Worm (Caenorhabditis elegans) whole organism, young adult: Measurements from ENCODE around the gene T07F8.4.

Source experiments
- B0261.1 ChIP-seq: sonication (generic microtip); optimal IDR thresholded peaks from 2 replicates; lab custom pipeline; 2016; ENCODE audit warnings: mild to moderate bottlenecking, missing genetic modification characterization, moderate library complexity, missing compliant biosample characterization
- B0336.3 ChIP-seq: fragments of 200-800 bp; sonication (Bioruptor generic); IDR thresholded peaks from 2 replicates; pipeline ENCODE4 v1.3.6; 2022; ENCODE audit warnings: missing genetic modification characterization, missing compliant biosample characterization
- C06A6.2 ChIP-seq: fragments of 200-800 bp; sonication (Bioruptor generic); conservative IDR thresholded peaks from 2 replicates; pipeline ENCODE4 v1.3.6; 2022; ENCODE audit warnings: missing genetic modification characterization, missing compliant biosample characterization
- C17E4.6 ChIP-seq: fragments of 200-800 bp; sonication (Bioruptor generic); IDR thresholded peaks from 2 replicates; pipeline ENCODE4 v1.3.6; 2022; ENCODE audit warnings: missing genetic modification reagents, missing genetic modification characterization, missing compliant biosample characterization
- F33H1.4 ChIP-seq: fragments of 200-800 bp; sonication (Bioruptor generic); IDR thresholded peaks from 2 replicates; pipeline ENCODE4 v1.3.6; 2022; ENCODE audit warnings: missing genetic modification reagents, missing genetic modification characterization, missing compliant biosample characterization
- F49E8.2 ChIP-seq: sonication (generic microtip); optimal IDR thresholded peaks from 3 replicates; lab custom pipeline; 2017; ENCODE audit warnings: missing genetic modification characterization, mild to moderate bottlenecking, missing compliant biosample characterization, antibody characterized with exemption, moderate library complexity; ENCODE audit not compliant: insufficient read depth
- F52B5.7 ChIP-seq: sonication (generic microtip); optimal IDR thresholded peaks from 2 replicates; lab custom pipeline; 2016; ENCODE audit warnings: mild to moderate bottlenecking, missing genetic modification characterization, missing compliant biosample characterization
- F55B11.4 ChIP-seq: sonication (generic microtip); optimal IDR thresholded peaks from 2 replicates; lab custom pipeline; 2016; ENCODE audit warnings: missing compliant biosample characterization, missing genetic modification characterization, borderline replicate concordance; ENCODE audit not compliant: insufficient read depth
- K11D2.4 ChIP-seq: fragments of 200-800 bp; sonication (Bioruptor generic); IDR thresholded peaks from 2 replicates; pipeline ENCODE4 v1.3.6; 2022; ENCODE audit warnings: missing genetic modification reagents, missing genetic modification characterization, missing compliant biosample characterization
- Y53G8AR.9 ChIP-seq: fragments of 200-800 bp; sonication (Bioruptor generic); conservative IDR thresholded peaks from 2 replicates; pipeline ENCODE4 v1.3.6; 2022; ENCODE audit warnings: missing genetic modification reagents, missing genetic modification characterization, missing compliant biosample characterization
- Y79H2A.3 ChIP-seq: fragments of 200-800 bp; sonication (Bioruptor generic); conservative IDR thresholded peaks from 2 replicates; pipeline ENCODE4 v1.3.6; 2022; ENCODE audit warnings: missing genetic modification reagents, missing genetic modification characterization, missing compliant biosample characterization
- Y95B8A.8 ChIP-seq: fragments of 200-800 bp; sonication (Bioruptor generic); IDR thresholded peaks from 2 replicates; pipeline ENCODE4 v1.3.6; 2022; ENCODE audit warnings: missing genetic modification reagents, missing genetic modification characterization, missing compliant biosample characterization
- ZK185.1 ChIP-seq: sonication (generic microtip); optimal IDR thresholded peaks from 2 replicates; lab custom pipeline; 2016; ENCODE audit warnings: mild to moderate bottlenecking, missing genetic modification characterization, missing compliant biosample characterization; ENCODE audit not compliant: poor library complexity, severe bottlenecking
- aptf-2 ChIP-seq: fragments of 200-800 bp; sonication (Bioruptor generic); conservative IDR thresholded peaks from 2 replicates; pipeline ENCODE4 v1.3.6; 2022; ENCODE audit warnings: missing genetic modification reagents, missing genetic modification characterization, missing compliant biosample characterization
- attf-3 ChIP-seq: fragments of 200-800 bp; sonication (Bioruptor generic); conservative IDR thresholded peaks from 2 replicates; pipeline ENCODE4 v1.3.6; 2022; ENCODE audit warnings: missing genetic modification reagents, missing genetic modification characterization, missing compliant biosample characterization
- attf-5 ChIP-seq: fragments of 200-800 bp; sonication (Bioruptor generic); optimal IDR thresholded peaks from 2 replicates; lab custom pipeline; 2018; ENCODE audit warnings: mild to moderate bottlenecking, missing genetic modification characterization, missing compliant biosample characterization
- cebp-1 ChIP-seq, 2 experiments: fragments of 200-800 bp in 1 of 2; sonication (Bioruptor generic) in 1 of 2; sonication (generic microtip) in 1 of 2; IDR thresholded peaks in 1 of 2; optimal IDR thresholded peaks in 1 of 2; 2 replicates each; pipeline versions ENCODE4 v1.3.6 to Lab custom; 2017 to 2022; ENCODE audit warnings: missing compliant biosample characterization in 2 of 2, missing genetic modification characterization in 2 of 2, mild to moderate bottlenecking in 1 of 2, missing genetic modification reagents in 1 of 2, moderate library complexity in 1 of 2
- cebp-2 ChIP-seq: fragments of 200-800 bp; sonication (Bioruptor generic); IDR thresholded peaks from 2 replicates; pipeline ENCODE4 v1.3.6; 2022; ENCODE audit warnings: missing genetic modification characterization, missing compliant biosample characterization
- ceh-100 ChIP-seq: fragments of 200-800 bp; sonication (Bioruptor generic); IDR thresholded peaks from 2 replicates; pipeline ENCODE4 v1.3.6; 2022; ENCODE audit warnings: missing genetic modification reagents, missing genetic modification characterization, missing compliant biosample characterization
- ceh-79 ChIP-seq: sonication (generic microtip); optimal IDR thresholded peaks from 2 replicates; lab custom pipeline; 2017; ENCODE audit warnings: mild to moderate bottlenecking, missing genetic modification characterization, missing compliant biosample characterization
- chd-7 ChIP-seq: sonication (generic microtip); optimal IDR thresholded peaks from 2 replicates; lab custom pipeline; 2016; ENCODE audit warnings: mild to moderate bottlenecking, missing genetic modification characterization, moderate library complexity, missing compliant biosample characterization
- egl-18 ChIP-seq: fragments of 200-800 bp; sonication (Bioruptor generic); IDR thresholded peaks from 2 replicates; pipeline ENCODE4 v1.3.6; 2022; ENCODE audit warnings: missing genetic modification reagents, missing genetic modification characterization, missing compliant biosample characterization
- egrh-3 ChIP-seq: fragments of 200-800 bp; sonication (Bioruptor generic); IDR thresholded peaks from 2 replicates; pipeline ENCODE4 v1.3.6; 2022; ENCODE audit warnings: missing genetic modification reagents, missing genetic modification characterization, missing compliant biosample characterization
- gei-17 ChIP-seq: fragments of 200-800 bp; sonication (Bioruptor generic); optimal IDR thresholded peaks from 2 replicates; lab custom pipeline; 2018; ENCODE audit warnings: mild to moderate bottlenecking, missing genetic modification characterization, missing compliant biosample characterization
- hmg-1.2 ChIP-seq: fragments of 200-800 bp; sonication (Bioruptor generic); IDR thresholded peaks from 2 replicates; pipeline ENCODE4 v1.3.6; 2022; ENCODE audit warnings: missing genetic modification reagents, missing genetic modification characterization, missing compliant biosample characterization
- let-526 ChIP-seq: fragments of 200-800 bp; sonication (Bioruptor generic); IDR thresholded peaks from 2 replicates; pipeline ENCODE4 v1.3.6; 2022; ENCODE audit warnings: missing genetic modification reagents, missing genetic modification characterization, missing compliant biosample characterization
- lin-26 ChIP-seq: fragments of 200-800 bp; sonication (Bioruptor generic); IDR thresholded peaks from 2 replicates; pipeline ENCODE4 v1.3.6; 2022; ENCODE audit warnings: missing genetic modification reagents, missing genetic modification characterization, missing compliant biosample characterization
- lin-54 ChIP-seq: fragments of 200-800 bp; sonication (Bioruptor generic); optimal IDR thresholded peaks from 2 replicates; lab custom pipeline; 2018; ENCODE audit warnings: mild to moderate bottlenecking, missing genetic modification characterization, missing compliant biosample characterization
- madf-3 ChIP-seq: fragments of 200-800 bp; sonication (Bioruptor generic); IDR thresholded peaks from 2 replicates; pipeline ENCODE4 v1.3.6; 2022; ENCODE audit warnings: missing genetic modification reagents, missing genetic modification characterization, missing compliant biosample characterization
- madf-8 ChIP-seq: fragments of 200-800 bp; sonication (Bioruptor generic); conservative IDR thresholded peaks from 2 replicates; pipeline ENCODE4 v1.3.6; 2022; ENCODE audit warnings: missing genetic modification reagents, missing genetic modification characterization, missing compliant biosample characterization
- mcd-1 ChIP-seq: fragments of 200-800 bp; sonication (Bioruptor generic); IDR thresholded peaks from 2 replicates; pipeline ENCODE4 v1.3.6; 2022; ENCODE audit warnings: missing genetic modification reagents, missing genetic modification characterization, missing compliant biosample characterization
- nfya-2 ChIP-seq: fragments of 200-800 bp; sonication (Bioruptor generic); IDR thresholded peaks from 2 replicates; pipeline ENCODE4 v1.3.6; 2022; ENCODE audit warnings: missing genetic modification reagents, missing genetic modification characterization, missing compliant biosample characterization
- pbrm-1 ChIP-seq: fragments of 200-800 bp; sonication (Bioruptor generic); IDR thresholded peaks from 2 replicates; pipeline ENCODE4 v1.3.6; 2022; ENCODE audit warnings: missing genetic modification reagents, missing genetic modification characterization, missing compliant biosample characterization
- rpc-1 ChIP-seq, 2 experiments: fragments of 150-350 bp in 1 of 2; sonication (generic microtip) in 1 of 2; optimal IDR thresholded peaks; 2 replicates each; lab custom pipeline; 2014 to 2018; ENCODE audit warnings: missing biosample characterization in 1 of 2, missing genetic modification characterization in 1 of 2, missing genetic modification reagents in 1 of 2, missing genotype in 1 of 2
- snpc-3.4 ChIP-seq: sonication (generic microtip); optimal IDR thresholded peaks from 2 replicates; lab custom pipeline; 2017; ENCODE audit warnings: missing genetic modification characterization, mild to moderate bottlenecking, missing compliant biosample characterization, antibody characterized with exemption, moderate library complexity, missing genotype, missing genetic modification reagents
- snpc-4 ChIP-seq, 5 experiments: fragments of 150-350 bp in 1 of 5; sonication (generic microtip) in 4 of 5; optimal IDR thresholded peaks; 2 replicates each; lab custom pipeline; 2014 to 2018; ENCODE audit warnings: missing genetic modification characterization in 5 of 5, missing biosample characterization in 3 of 5, antibody characterized with exemption in 2 of 5, mild to moderate bottlenecking in 2 of 5, missing compliant biosample characterization in 2 of 5, missing genotype in 2 of 5, moderate library complexity in 2 of 5, missing genetic modification reagents in 1 of 5
- unc-130 ChIP-seq: sonication (generic microtip); optimal IDR thresholded peaks from 2 replicates; lab custom pipeline; 2016; ENCODE audit warnings: missing genetic modification reagents, missing genetic modification characterization, missing compliant biosample characterization
- unc-62 ChIP-seq: fragments of 150-350 bp; optimal IDR thresholded peaks from 2 replicates; lab custom pipeline; 2014; ENCODE audit warnings: missing biosample characterization, missing genetic modification reagents, missing genetic modification characterization
- xnd-1 ChIP-seq: sonication (generic microtip); optimal IDR thresholded peaks from 2 replicates; lab custom pipeline; 2016; ENCODE audit warnings: missing genotype, missing genetic modification reagents, missing genetic modification characterization, missing compliant biosample characterization
- zfh-2 ChIP-seq: fragments of 200-800 bp; sonication (Bioruptor generic); conservative IDR thresholded peaks from 2 replicates; pipeline ENCODE4 v1.3.6; 2022; ENCODE audit warnings: missing genetic modification reagents, missing genetic modification characterization, missing compliant biosample characterization
- ztf-18 ChIP-seq: sonication (generic microtip); optimal IDR thresholded peaks from 2 replicates; lab custom pipeline; 2016; ENCODE audit warnings: missing genotype, mild to moderate bottlenecking, missing genetic modification characterization, missing compliant biosample characterization
- ztf-25 ChIP-seq: fragments of 200-800 bp; sonication (Bioruptor generic); IDR thresholded peaks from 2 replicates; pipeline ENCODE4 v1.3.6; 2022; ENCODE audit warnings: missing genetic modification reagents, missing genetic modification characterization, missing compliant biosample characterization

Gene T07F8.4

DNA sequence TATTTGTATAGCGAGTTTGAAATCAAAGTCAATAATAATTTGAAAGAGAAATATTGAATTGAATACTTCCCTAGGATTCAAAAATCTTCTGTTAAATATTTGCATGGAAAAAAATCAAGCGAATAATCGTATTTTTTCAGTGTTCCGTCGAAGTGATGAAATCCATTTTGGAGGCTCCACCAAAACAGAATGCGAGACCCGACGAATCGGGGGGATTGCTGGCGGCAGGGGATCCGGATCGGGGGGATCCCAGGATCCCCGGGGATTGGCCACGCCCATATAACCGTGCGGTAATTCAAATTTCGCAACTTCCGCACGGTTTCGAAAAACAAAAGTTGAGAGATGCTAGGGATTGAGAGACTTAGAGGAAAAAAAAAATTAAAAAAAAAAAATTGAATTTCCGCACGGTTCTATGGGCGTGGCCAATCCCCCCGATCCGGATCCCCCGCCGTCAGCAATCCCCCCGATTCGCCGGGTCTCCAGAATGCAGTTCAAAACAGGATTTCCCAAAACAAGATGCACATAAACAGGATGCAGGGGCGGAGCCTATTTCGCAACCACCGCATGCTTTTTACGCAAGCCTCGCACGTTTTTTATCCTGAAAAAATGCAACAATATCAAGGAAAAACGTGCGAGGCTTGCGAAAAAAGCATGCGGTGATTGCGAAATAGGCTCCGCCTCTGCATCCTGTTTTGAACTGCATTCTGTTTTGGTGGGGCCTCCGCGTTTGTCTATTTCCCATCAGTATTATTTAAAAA lies 9.0 kb downstream of the T07F8.4 start, which contains the start of gene F10E7.11:
Gene F10E7.11 (minus strand): TSS at position 232 of the 758 bp plus-strand sequence.
- peak; percentile 5 for TF ChIP-seq snpc-3.4 (tag; lab: Kevin White, UChicago)
- TF ChIP-seq C17E4.6 (GFP tag; lab: Robert Waterston, UW), result no peak
- TF ChIP-seq xnd-1 (tag; lab: Kevin White, UChicago), result peak; percentile 4
- no peak for TF ChIP-seq snpc-4 (GFP tag; optimal IDR thresholded peaks at IDR 0.05; lab: Kevin White, UChicago)
- TF ChIP-seq snpc-4 (tag; optimal IDR thresholded peaks at IDR 0.05; lab: Kevin White, UChicago), result peak in 2 of 4 experiments; percentile 33 to 34
- peak; percentile 26; the same call in 1 of the 2 replicates for TF ChIP-seq lin-26 (GFP tag; lab: Robert Waterston, UW)
- TF ChIP-seq B0336.3 (GFP tag; lab: Robert Waterston, UW), result peak; percentile 34; the same call in 1 of the 2 replicates
- TF ChIP-seq ztf-25 (GFP tag; lab: Robert Waterston, UW), result 0 out of 2 replicates have a peak, but pooled peaks have one; percentile 21
- TF ChIP-seq mcd-1 (GFP tag; lab: Robert Waterston, UW), result peak; percentile 78
- 0 out of 2 replicates have a peak, but pooled peaks have one; percentile 31 for TF ChIP-seq Y53G8AR.9 (GFP tag; lab: Robert Waterston, UW)
- TF ChIP-seq rpc-1 (optimal IDR thresholded peaks at IDR 0.05; lab: Kevin White, UChicago), result peak; percentile 9
- no peak for TF ChIP-seq rpc-1 (tag; optimal IDR thresholded peaks at IDR 0.05; lab: Kevin White, UChicago)
- TF ChIP-seq gei-17 (GFP tag; lab: Kevin White, UChicago), result no peak
- no peak for TF ChIP-seq ZK185.1 (tag; lab: Kevin White, UChicago)
- TF ChIP-seq attf-5 (GFP tag; lab: Kevin White, UChicago), result peak; percentile 21
- peak; percentile 71; the same call in 1 of the 2 replicates for TF ChIP-seq C06A6.2 (GFP tag; lab: Robert Waterston, UW)
- TF ChIP-seq cebp-1 (GFP tag; IDR thresholded peaks at IDR 0.05; lab: Robert Waterston, UW), result peak; percentile 92
- peak; percentile 99 for TF ChIP-seq cebp-1 (tag; optimal IDR thresholded peaks at IDR 0.05; lab: Kevin White, UChicago)
- no peak for TF ChIP-seq B0261.1
- TF ChIP-seq K11D2.4 (GFP tag; lab: Robert Waterston, UW), result peak; percentile 58; the same call in 1 of the 2 replicates
- 0 out of 2 replicates have a peak, but pooled peaks have one; percentile 13 for TF ChIP-seq Y95B8A.8 (GFP tag; lab: Robert Waterston, UW)
- TF ChIP-seq pbrm-1 (GFP tag; lab: Robert Waterston, UW), result peak; percentile 65; the same call in 1 of the 2 replicates
- TF ChIP-seq ztf-18 (tag; lab: Kevin White, UChicago), result peak; percentile 52
- peak; percentile 63 for TF ChIP-seq ceh-100 (GFP tag; lab: Robert Waterston, UW)
- TF ChIP-seq aptf-2 (GFP tag; lab: Robert Waterston, UW), result 0 out of 2 replicates have a peak, but pooled peaks have one; percentile 40
- TF ChIP-seq egrh-3 (GFP tag; lab: Robert Waterston, UW), result peak; percentile 38; the same call in 1 of the 2 replicates
- TF ChIP-seq chd-7 (tag; lab: Kevin White, UChicago), result no peak
- peak; percentile 7; the same call in 1 of the 2 replicates for TF ChIP-seq hmg-1.2 (GFP tag; lab: Robert Waterston, UW)
- 0 out of 2 replicates have a peak, but pooled peaks have one; percentile 39 for TF ChIP-seq attf-3
- peak; percentile 92 for TF ChIP-seq zfh-2 (GFP tag; lab: Robert Waterston, UW)
- TF ChIP-seq unc-130, result peak; percentile 6
- TF ChIP-seq egl-18, result no peak
- TF ChIP-seq let-526 (GFP tag; lab: Robert Waterston, UW), result 0 out of 2 replicates have a peak, but pooled peaks have one; percentile 42

DNA sequence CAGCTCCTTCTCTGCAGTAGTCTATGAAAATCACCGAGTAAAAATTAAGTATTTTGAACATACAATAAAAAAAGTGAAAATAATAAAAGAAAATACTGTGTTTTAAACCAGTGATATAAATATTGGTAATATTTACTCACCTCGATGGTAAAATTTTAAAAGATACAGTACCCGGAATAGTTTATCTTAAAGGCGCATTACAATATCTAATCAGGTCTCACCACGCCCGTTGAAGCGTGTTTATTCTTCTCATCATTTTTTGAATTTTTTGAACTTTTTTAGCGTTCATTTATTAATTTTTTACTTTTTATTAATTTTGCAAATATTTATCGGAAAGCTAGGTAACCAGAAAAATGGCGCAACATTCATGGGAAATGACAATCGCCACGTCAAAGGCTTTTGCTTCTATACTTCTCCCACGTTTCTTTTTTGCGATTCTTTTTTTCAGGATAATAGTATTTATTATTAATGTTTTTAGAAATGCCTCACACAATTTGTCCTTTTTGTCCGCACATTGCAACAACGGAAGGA lies 10.0 kb downstream of the T07F8.4 start, which contains the start of gene F10E7.2:
Gene F10E7.2 (plus strand): TSS at position 481 of the 531 bp plus-strand sequence.
- no peak for TF ChIP-seq gei-17 (GFP tag; lab: Kevin White, UChicago)
- no peak for TF ChIP-seq nfya-2 (GFP tag; lab: Robert Waterston, UW)
- TF ChIP-seq ceh-79 (tag; lab: Kevin White, UChicago), result no peak
- TF ChIP-seq cebp-2 (GFP tag; lab: Robert Waterston, UW), result no peak
- no peak for TF ChIP-seq F52B5.7 (tag; lab: Kevin White, UChicago)
- peak; percentile 30 for TF ChIP-seq F49E8.2
- no peak for TF ChIP-seq lin-26 (GFP tag; lab: Robert Waterston, UW)
- no peak for TF ChIP-seq Y79H2A.3 (GFP tag; lab: Robert Waterston, UW)
- TF ChIP-seq madf-3 (GFP tag; lab: Robert Waterston, UW), result no peak
- peak; percentile 84 for TF ChIP-seq F33H1.4 (GFP tag; lab: Robert Waterston, UW)
- peak; percentile 30; the same call in 1 of the 2 replicates for TF ChIP-seq madf-8 (GFP tag; lab: Robert Waterston, UW)
- TF ChIP-seq pbrm-1 (GFP tag; lab: Robert Waterston, UW), result no peak
- TF ChIP-seq unc-62 (GFP tag; lab: Kevin White, UChicago), result no peak
- TF ChIP-seq F55B11.4 (tag; lab: Kevin White, UChicago), result no peak
- peak; percentile 18 for TF ChIP-seq lin-54 (GFP tag; lab: Kevin White, UChicago)
